Fruit fly (Drosophila melanogaster) whole organism: ENCODE results near the gene Nthl1.

ENCODE experiments used
- Dll ChIP-seq: fragments of >200 bp; optimal IDR thresholded peaks from 2 replicates; lab custom pipeline; 2017
- pan ChIP-seq: fragments of >200 bp; optimal IDR thresholded peaks from 2 replicates; lab custom pipeline; 2017
- usp ChIP-seq: fragments of >200 bp; optimal IDR thresholded peaks from 2 replicates; lab custom pipeline; 2017; ENCODE audit warnings: missing biosample characterization, missing genetic modification characterization, mixed read lengths

DNA sequence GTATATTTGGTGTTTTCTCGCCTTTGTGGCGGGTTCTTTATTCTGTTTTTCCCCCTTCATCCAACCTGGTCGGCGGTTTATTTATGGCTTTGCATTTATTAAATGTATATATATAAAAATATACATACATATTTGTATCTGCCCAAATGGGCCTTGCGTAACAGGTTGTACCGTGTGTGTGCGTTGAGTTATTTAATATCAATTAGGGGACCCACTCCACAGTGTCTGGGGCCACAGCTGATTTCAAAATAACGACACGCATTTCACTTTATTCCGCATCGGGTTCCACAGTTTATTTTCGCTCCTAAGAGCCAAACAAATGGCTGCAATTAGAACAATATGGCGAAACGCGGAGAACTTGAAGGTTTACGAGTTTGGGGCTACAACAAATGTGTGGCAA is 47.9 kb upstream of the Nthl1 start:
- TF ChIP-seq pan (lab: Kevin White, UChicago) (no peak), Dll (lab: Kevin White, UChicago) (no peak), usp (GFP tag; lab: Kevin White, UChicago) (no peak)
